Fruit fly (Drosophila melanogaster): ENCODE measurements around the gene CG14543.

DNA sequence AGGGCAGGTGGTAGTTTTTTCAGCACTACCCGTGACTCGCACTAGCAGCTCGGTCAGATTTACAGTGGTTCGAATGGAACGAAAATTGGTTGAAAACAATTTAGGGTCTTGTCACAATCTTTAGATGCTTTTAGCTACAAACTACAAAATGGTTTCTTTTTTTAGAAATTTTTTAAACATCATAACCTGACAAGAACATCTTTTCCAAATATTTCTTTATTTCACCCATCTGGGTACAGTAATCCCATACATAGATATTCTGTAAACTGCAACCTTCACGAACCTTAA is 21.1 kb upstream of the CG14543 start:
- TF ChIP-seq CG6175 (GFP tag; IDR thresholded peaks at IDR 0.05), result no peak
- TF ChIP-seq CG8359 (GFP tag; optimal IDR thresholded peaks at IDR 0.05; ENCODE audit: borderline replicate concordance), result no peak
- no peak for TF ChIP-seq CG7963 (GFP tag; IDR thresholded peaks at IDR 0.05; ENCODE audit: partially characterized antibody)
- no peak for TF ChIP-seq sima (GFP tag; optimal IDR thresholded peaks at IDR 0.05)
- TF ChIP-seq da (GFP tag; optimal IDR thresholded peaks at IDR 0.05), result no peak
- TF ChIP-seq croc (GFP tag; conservative IDR thresholded peaks at IDR 0.05), result no peak
- TF ChIP-seq B-H2 (GFP tag; optimal IDR thresholded peaks at IDR 0.05), result no peak
- TF ChIP-seq YL-1 (GFP tag; optimal IDR thresholded peaks at IDR 0.05), result no peak
